Fruit fly (Drosophila melanogaster) whole organism, embryonic: ENCODE results near the gene CG10252.

Experiments used
- CG14710 ChIP-seq: fragments of 200-800 bp; sonication (Bioruptor generic); optimal IDR thresholded peaks from 3 replicates; lab custom pipeline; 2019; ENCODE audit warnings: missing biosample characterization, mild to moderate bottlenecking, missing genetic modification characterization, moderate library complexity
- CG6765 ChIP-seq: fragments of 200-800 bp; sonication (Bioruptor generic); optimal IDR thresholded peaks from 3 replicates; lab custom pipeline; 2017; ENCODE audit warnings: missing biosample characterization, mild to moderate bottlenecking, missing genetic modification characterization
- Hand ChIP-seq: fragments of 200-800 bp; sonication (Bioruptor generic); optimal IDR thresholded peaks from 2 replicates; lab custom pipeline; 2017; ENCODE audit warnings: mild to moderate bottlenecking, missing biosample characterization, missing genetic modification reagents, missing genetic modification characterization
- Trl ChIP-seq, 3 experiments: fragments of >200 bp in 2 of 3; fragments of 200-800 bp in 1 of 3; sonication (Bioruptor generic) in 1 of 3; optimal IDR thresholded peaks; 2 replicates in 1 of 3; 3 replicates in 2 of 3; lab custom pipeline; 2016 to 2017; ENCODE audit warnings: missing biosample characterization in 1 of 3, missing genetic modification characterization in 1 of 3
- cad ChIP-seq: fragments of >200 bp; optimal IDR thresholded peaks from 2 replicates; lab custom pipeline; 2017; ENCODE audit warnings: missing biosample characterization, missing genetic modification characterization
- dimm ChIP-seq: fragments of 200-800 bp; sonication (Bioruptor generic); IDR thresholded peaks from 2 replicates; pipeline ENCODE4 v1.3.6; 2022; ENCODE audit warnings: missing biosample characterization, missing genetic modification characterization

The CG10252 gene

dm6 chr3R:23646183-23646582, 49.9 kb downstream of the CG10252 start (continued):
- TF ChIP-seq Trl (optimal IDR thresholded peaks at IDR 0.05; lab: Kevin White, UChicago) (no peak), Trl (GFP tag; optimal IDR thresholded peaks at IDR 0.05; lab: Kevin White, UChicago) (peak; percentile 59), CG14710 (peak; percentile 39), CG6765 (GFP tag; lab: Kevin White, UChicago) (no peak), Hand (GFP tag; lab: Kevin White, UChicago) (peak; percentile 36), dimm (GFP tag; lab: Robert Waterston, UW) (peak; percentile 65), cad (GFP tag; lab: Kevin White, UChicago) (no peak)
